Fruit fly (Drosophila melanogaster) whole organism, prepupa: ENCODE results near the gene Psa.

Experiments
- Blimp-1 ChIP-seq: fragments of 200-800 bp; sonication (Bioruptor generic); optimal IDR thresholded peaks from 3 replicates; lab custom pipeline; 2017; ENCODE audit warnings: missing biosample characterization, missing genetic modification characterization, mild to moderate bottlenecking, moderate library complexity, missing genetic modification reagents
- CG10631 ChIP-seq: fragments of 200-800 bp; sonication (Bioruptor generic); optimal IDR thresholded peaks from 2 replicates; lab custom pipeline; 2016; ENCODE audit warnings: missing biosample characterization, missing genetic modification characterization
- CG11294 ChIP-seq: fragments of 200-800 bp; sonication (Bioruptor generic); IDR thresholded peaks from 2 replicates; pipeline ENCODE4 v1.3.6; 2022; ENCODE audit warnings: missing biosample characterization, missing genetic modification characterization
- CG11762 ChIP-seq: fragments of 200-800 bp; sonication (Bioruptor generic); optimal IDR thresholded peaks from 3 replicates; lab custom pipeline; 2016; ENCODE audit warnings: missing biosample characterization, missing genetic modification characterization; ENCODE audit not compliant: insufficient read depth
- CG11902 ChIP-seq: fragments of 200-800 bp; sonication (Bioruptor generic); optimal IDR thresholded peaks from 3 replicates; lab custom pipeline; 2016; ENCODE audit warnings: missing biosample characterization, missing genetic modification characterization
- CG15336 ChIP-seq: fragments of 200-800 bp; sonication (Bioruptor generic); IDR thresholded peaks from 2 replicates; pipeline ENCODE4 v1.3.6; 2022; ENCODE audit warnings: missing biosample characterization, missing genetic modification characterization
- CG1621 ChIP-seq: fragments of 200-800 bp; sonication (Bioruptor generic); optimal IDR thresholded peaks from 3 replicates; lab custom pipeline; 2018; ENCODE audit warnings: missing biosample characterization, mild to moderate bottlenecking, missing genetic modification characterization
- CG16779 ChIP-seq: fragments of 200-800 bp; sonication (Bioruptor generic); optimal IDR thresholded peaks from 3 replicates; lab custom pipeline; 2017; ENCODE audit warnings: missing biosample characterization, mild to moderate bottlenecking, missing genetic modification characterization
- CG31627 ChIP-seq: fragments of 200-800 bp; sonication (Bioruptor generic); optimal IDR thresholded peaks from 3 replicates; lab custom pipeline; 2016; ENCODE audit warnings: missing biosample characterization, missing genetic modification characterization
- CG32006 ChIP-seq: fragments of 200-800 bp; sonication (Bioruptor generic); optimal IDR thresholded peaks from 3 replicates; lab custom pipeline; 2017; ENCODE audit warnings: missing biosample characterization, mild to moderate bottlenecking, missing genetic modification characterization
- CG34406 ChIP-seq: fragments of 200-800 bp; sonication (Bioruptor generic); optimal IDR thresholded peaks from 3 replicates; lab custom pipeline; 2016; ENCODE audit warnings: missing biosample characterization, missing genetic modification characterization
- CG6163 ChIP-seq: fragments of 200-800 bp; sonication (Bioruptor generic); IDR thresholded peaks from 3 replicates; pipeline ENCODE4 v1.3.6; 2022; ENCODE audit warnings: missing biosample characterization, missing genetic modification characterization
- CG6276 ChIP-seq: fragments of 200-800 bp; sonication (Bioruptor generic); optimal IDR thresholded peaks from 2 replicates; lab custom pipeline; 2017; ENCODE audit warnings: missing biosample characterization, mild to moderate bottlenecking, missing genetic modification characterization
- CG6792 ChIP-seq: fragments of 200-800 bp; sonication (Bioruptor generic); optimal IDR thresholded peaks from 3 replicates; lab custom pipeline; 2016; ENCODE audit warnings: missing biosample characterization, missing genetic modification characterization
- CG6854 ChIP-seq: fragments of 200-800 bp; sonication (Bioruptor generic); optimal IDR thresholded peaks from 2 replicates; lab custom pipeline; 2017; ENCODE audit warnings: missing biosample characterization, mild to moderate bottlenecking, missing genetic modification characterization
- CG7368 ChIP-seq: fragments of 200-800 bp; sonication (Bioruptor generic); optimal IDR thresholded peaks from 3 replicates; lab custom pipeline; 2016; ENCODE audit warnings: missing biosample characterization, missing genetic modification characterization
- CG8119 ChIP-seq: fragments of 200-800 bp; sonication (Bioruptor generic); IDR thresholded peaks from 3 replicates; pipeline ENCODE4 v1.3.6; 2022; ENCODE audit warnings: missing biosample characterization, missing genetic modification characterization
- CG8319 ChIP-seq: fragments of 200-800 bp; sonication (Bioruptor generic); optimal IDR thresholded peaks from 3 replicates; lab custom pipeline; 2016; ENCODE audit warnings: missing biosample characterization, missing genetic modification characterization
- CG8632 ChIP-seq: fragments of 200-800 bp; sonication (Bioruptor generic); optimal IDR thresholded peaks from 3 replicates; lab custom pipeline; 2016; ENCODE audit warnings: missing biosample characterization, missing genetic modification characterization
- CG9139 ChIP-seq: fragments of 200-800 bp; sonication (Bioruptor generic); optimal IDR thresholded peaks from 3 replicates; lab custom pipeline; 2017; ENCODE audit warnings: missing biosample characterization, mild to moderate bottlenecking, missing genetic modification characterization
- Eip78C ChIP-seq: fragments of 200-800 bp; sonication (Bioruptor generic); peaks from one replicate; lab custom pipeline; 2016; ENCODE audit warnings: missing biosample characterization, missing genetic modification characterization
- Eip93F ChIP-seq: fragments of 200-800 bp; sonication (Bioruptor generic); optimal IDR thresholded peaks from 2 replicates; lab custom pipeline; 2016; ENCODE audit warnings: missing biosample characterization, mild to moderate bottlenecking, missing genetic modification characterization
- Ets21C ChIP-seq: fragments of 200-800 bp; sonication (Bioruptor generic); optimal IDR thresholded peaks from 3 replicates; lab custom pipeline; 2016; ENCODE audit warnings: missing biosample characterization, missing genetic modification characterization
- Ets96B ChIP-seq: fragments of 200-800 bp; optimal IDR thresholded peaks from 2 replicates; lab custom pipeline; 2019; ENCODE audit warnings: missing biosample characterization, mild to moderate bottlenecking, missing genetic modification characterization, moderate library complexity
- Gug ChIP-seq: fragments of 200-800 bp; sonication (Bioruptor generic); IDR thresholded peaks from 2 replicates; pipeline ENCODE4 v1.3.6; 2022; ENCODE audit warnings: missing biosample characterization, missing genetic modification characterization
- Hr38 ChIP-seq: sonication (Bioruptor generic); optimal IDR thresholded peaks from 2 replicates; lab custom pipeline; 2016; ENCODE audit warnings: missing biosample characterization, missing genetic modification characterization
- Hr39 ChIP-seq: fragments of 200-800 bp; sonication (Bioruptor generic); optimal IDR thresholded peaks from 2 replicates; lab custom pipeline; 2016; ENCODE audit warnings: missing biosample characterization, missing genetic modification characterization
- Met ChIP-seq: fragments of 200-800 bp; sonication (Bioruptor generic); optimal IDR thresholded peaks from 3 replicates; lab custom pipeline; 2016; ENCODE audit warnings: missing biosample characterization, missing genetic modification characterization
- Sox14 ChIP-seq: fragments of 200-800 bp; sonication (Bioruptor generic); optimal IDR thresholded peaks from 3 replicates; lab custom pipeline; 2016; ENCODE audit warnings: missing biosample characterization, missing genetic modification characterization
- Sox15 ChIP-seq: fragments of 200-800 bp; sonication (Bioruptor generic); optimal IDR thresholded peaks from 3 replicates; lab custom pipeline; 2016; ENCODE audit warnings: missing biosample characterization, missing genetic modification characterization
- acj6 ChIP-seq: fragments of 200-800 bp; sonication (Bioruptor generic); optimal IDR thresholded peaks from 3 replicates; lab custom pipeline; 2016; ENCODE audit warnings: missing biosample characterization, missing genetic modification characterization
- cyc ChIP-seq: fragments of 200-800 bp; sonication (Bioruptor generic); optimal IDR thresholded peaks from 3 replicates; lab custom pipeline; 2016; ENCODE audit warnings: missing biosample characterization, missing genetic modification characterization
- dac ChIP-seq: fragments of 200-800 bp; sonication (Bioruptor generic); optimal IDR thresholded peaks from 2 replicates; lab custom pipeline; 2017; ENCODE audit warnings: missing biosample characterization, mild to moderate bottlenecking, missing genetic modification characterization
- dsx ChIP-seq: fragments of 200-800 bp; optimal IDR thresholded peaks from 3 replicates; lab custom pipeline; 2019; ENCODE audit warnings: missing biosample characterization, mild to moderate bottlenecking, missing genetic modification characterization, moderate library complexity; ENCODE audit not compliant: poor library complexity, severe bottlenecking
- fd59A ChIP-seq: fragments of 200-800 bp; sonication (Bioruptor generic); optimal IDR thresholded peaks from 2 replicates; lab custom pipeline; 2017; ENCODE audit warnings: missing biosample characterization, mild to moderate bottlenecking, missing genetic modification characterization, missing genetic modification reagents
- fkh ChIP-seq: fragments of 200-800 bp; sonication (Bioruptor generic); optimal IDR thresholded peaks from 3 replicates; lab custom pipeline; 2017; ENCODE audit warnings: missing biosample characterization, mild to moderate bottlenecking, missing genetic modification characterization, moderate library complexity
- net ChIP-seq: fragments of 200-800 bp; sonication (Bioruptor generic); optimal IDR thresholded peaks from 3 replicates; lab custom pipeline; 2016; ENCODE audit warnings: missing biosample characterization, missing genetic modification characterization
- pdm3 ChIP-seq: fragments of 200-800 bp; sonication (Bioruptor generic); optimal IDR thresholded peaks from 3 replicates; lab custom pipeline; 2016; ENCODE audit warnings: missing biosample characterization, missing genetic modification characterization
- salr ChIP-seq, 2 experiments: fragments of 200-800 bp; sonication (Bioruptor generic); optimal IDR thresholded peaks; 3 replicates each; lab custom pipeline; 2016 to 2018; ENCODE audit warnings: missing biosample characterization in 2 of 2, missing genetic modification characterization in 2 of 2, mild to moderate bottlenecking in 1 of 2
- spab ChIP-seq: fragments of 200-800 bp; sonication (Bioruptor generic); optimal IDR thresholded peaks from 2 replicates; lab custom pipeline; 2017; ENCODE audit warnings: missing biosample characterization, mild to moderate bottlenecking, missing genetic modification characterization, missing genetic modification reagents
- ss ChIP-seq, 2 experiments: fragments of 200-800 bp; sonication (Bioruptor generic); optimal IDR thresholded peaks; 2 replicates in 1 of 2; 3 replicates in 1 of 2; lab custom pipeline; 2017 to 2018; ENCODE audit warnings: mild to moderate bottlenecking in 2 of 2, missing biosample characterization in 2 of 2, missing genetic modification characterization in 2 of 2, moderate library complexity in 1 of 2
- svp ChIP-seq: fragments of 200-800 bp; sonication (Bioruptor generic); peaks from one replicate; lab custom pipeline; 2016; ENCODE audit warnings: missing biosample characterization, missing genetic modification characterization
- topi ChIP-seq: fragments of 200-800 bp; sonication (Bioruptor generic); optimal IDR thresholded peaks from 3 replicates; lab custom pipeline; 2016; ENCODE audit warnings: missing biosample characterization, missing genetic modification characterization

Gene Psa

dm6 chr3L:1558178-1558788 is 55.6 kb downstream of the Psa start, which contains the start of the genes Pex10 and CG12099 (continued):
- TF ChIP-seq svp (GFP tag; lab: Kevin White, UChicago) (peak; percentile 92), CG10631 (GFP tag; lab: Kevin White, UChicago) (peak; percentile 94), Met (no peak), dsx (peak; percentile 65), CG31627 (GFP tag; lab: Kevin White, UChicago) (peak; percentile 83), Blimp-1 (peak; percentile 58), CG6276 (peak; percentile 18), acj6 (GFP tag; lab: Kevin White, UChicago) (peak; percentile 88), pdm3 (GFP tag; lab: Kevin White, UChicago) (no peak)

- TF ChIP-seq Sox15 (GFP tag; lab: Kevin White, UChicago) (no peak), CG15336 (GFP tag; lab: Robert Waterston, UW) (no peak), CG8632 (GFP tag; lab: Kevin White, UChicago) (no peak), CG11902 (GFP tag; lab: Kevin White, UChicago) (no peak), CG1621 (no peak), Met (no peak), svp (GFP tag; lab: Kevin White, UChicago) (no peak), Hr38 (GFP tag; lab: Kevin White, UChicago) (no peak), cyc (GFP tag; lab: Kevin White, UChicago) (no peak), CG8119 (GFP tag; lab: Robert Waterston, UW) (no peak), Eip93F (GFP tag; lab: Kevin White, UChicago) (no peak), CG9139 (no peak), CG6854 (GFP tag; lab: Kevin White, UChicago) (no peak), CG32006 (GFP tag; lab: Kevin White, UChicago) (no peak), CG16779 (tag; lab: Kevin White, UChicago) (no peak), Hr39 (GFP tag; lab: Kevin White, UChicago) (no peak), CG11762 (GFP tag; lab: Kevin White, UChicago) (no peak), spab (GFP tag; lab: Kevin White, UChicago) (no peak), Eip78C (GFP tag; lab: Kevin White, UChicago) (no peak)
Observed at dm6 chr3L:1565092-1565491, 62.4 kb downstream of the Psa start, which contains the start of gene CG12003. Gene CG12003, plus strand, starts transcription at chr3L:1565392.

- TF ChIP-seq spab (GFP tag; lab: Kevin White, UChicago) (no peak), CG10631 (GFP tag; lab: Kevin White, UChicago) (peak; percentile 50), salr (GFP tag; optimal IDR thresholded peaks at IDR 0.05; lab: Kevin White, UChicago) (no peak), cyc (GFP tag; lab: Kevin White, UChicago) (peak; percentile 7), CG8319 (GFP tag; lab: Kevin White, UChicago) (no peak), Sox15 (GFP tag; lab: Kevin White, UChicago) (peak; percentile 11), dsx (peak; percentile 28), fd59A (GFP tag; lab: Kevin White, UChicago) (no peak), Eip93F (GFP tag; lab: Kevin White, UChicago) (no peak), Gug (GFP tag; lab: Robert Waterston, UW) (no peak), CG6792 (no peak), Sox14 (GFP tag; lab: Kevin White, UChicago) (no peak), net (GFP tag; lab: Kevin White, UChicago) (peak; percentile 55), acj6 (GFP tag; lab: Kevin White, UChicago) (no peak), fkh (no peak), ss (GFP tag; optimal IDR thresholded peaks at IDR 0.05; lab: Kevin White, UChicago) (peak; percentile 10 to 20), CG6854 (GFP tag; lab: Kevin White, UChicago) (peak; percentile 63), CG11294 (GFP tag; lab: Robert Waterston, UW) (no peak), CG6163 (GFP tag; lab: Robert Waterston, UW) (peak; percentile 34; the same call in 2 of the 3 replicates), CG15336 (GFP tag; lab: Robert Waterston, UW) (peak; percentile 20; the same call in 1 of the 2 replicates), CG1621 (no peak), svp (GFP tag; lab: Kevin White, UChicago) (peak; percentile 57), CG8632 (GFP tag; lab: Kevin White, UChicago) (no peak), dac (GFP tag; lab: Kevin White, UChicago) (no peak), CG32006 (GFP tag; lab: Kevin White, UChicago) (no peak), CG7368 (no peak), CG34406 (GFP tag; lab: Kevin White, UChicago) (no peak), CG16779 (tag; lab: Kevin White, UChicago) (peak; percentile 50), Ets96B (tag; lab: Kevin White, UChicago) (no peak), Ets21C (GFP tag; lab: Kevin White, UChicago) (no peak), topi (GFP tag; lab: Kevin White, UChicago) (no peak)
Observed at dm6 chr3L:1568225-1569161, 65.8 kb downstream of the Psa start, which contains the start of gene CG7879. Gene CG7879, minus strand, starts transcription at chr3L:1568608.
